Fruit fly (Drosophila melanogaster) whole organism: ENCODE measurements around the gene Ubc84D.

ENCODE experiments used
- CG8478 ChIP-seq: fragments of >200 bp; optimal IDR thresholded peaks from 2 replicates; lab custom pipeline; 2018; ENCODE audit warnings: inconsistent platforms
- EcR ChIP-seq, 2 experiments: fragments of >200 bp; optimal IDR thresholded peaks; 2 replicates each; lab custom pipeline; 2017; ENCODE audit warnings: missing biosample characterization in 2 of 2, missing genetic modification characterization in 2 of 2, missing genetic modification reagents in 2 of 2
- psq ChIP-seq: fragments of >200 bp; optimal IDR thresholded peaks from 2 replicates; lab custom pipeline; 2017
- usp ChIP-seq: fragments of >200 bp; optimal IDR thresholded peaks from 2 replicates; lab custom pipeline; 2017; ENCODE audit warnings: missing biosample characterization, missing genetic modification characterization, mixed read lengths

- TF ChIP-seq usp (no peak), psq (lab: Kevin White, UChicago) (no peak), EcR (GFP tag; optimal IDR thresholded peaks at IDR 0.05; lab: Kevin White, UChicago) (no peak), CG8478 (lab: Kevin White, UChicago) (no peak)
Observed at dm6 chr3R:7493745-7494144, 25.5 kb downstream of the Ubc84D start, which contains the start of gene alpha-Est10.
